Worm (Caenorhabditis elegans): Measurements from ENCODE around the gene nstp-3.
A peak's percentile ranks its signal among the peaks of the same experiment; 100 is the strongest.

The nstp-3 gene

DNA sequence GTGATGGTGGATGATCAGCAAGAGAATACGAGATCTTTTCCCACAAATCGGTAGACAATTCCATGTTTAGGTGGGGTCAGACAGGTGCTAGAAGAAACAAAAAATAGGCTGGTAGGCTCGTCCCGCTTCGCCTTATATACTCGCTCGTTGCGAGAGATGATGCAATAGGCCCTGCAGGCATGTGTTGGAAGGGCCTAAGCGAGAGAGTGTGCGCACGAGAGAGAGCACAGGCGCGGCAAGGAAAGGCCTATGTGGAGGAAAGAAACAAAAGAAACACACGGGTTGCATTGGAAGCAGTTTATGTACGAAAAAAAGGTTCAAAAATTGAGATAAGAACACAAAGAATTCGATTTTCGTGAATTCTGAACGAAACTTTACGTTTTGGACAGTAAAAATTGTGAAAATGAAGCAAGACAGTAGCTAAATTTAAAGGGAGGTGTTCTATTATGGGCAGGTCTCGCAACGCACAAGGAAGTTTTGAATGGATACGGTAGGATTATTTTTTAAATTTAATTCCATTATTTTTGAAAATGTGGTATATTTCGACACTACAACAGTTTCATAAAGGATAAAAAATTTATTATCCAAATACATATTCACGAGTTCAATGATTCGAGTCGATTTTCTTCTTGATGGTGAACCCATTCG, 17.2 kb downstream of the nstp-3 start, which contains the start of gene F44E7.5 (continued):
- peak; percentile 12 for TF ChIP-seq unc-130 (GFP tag; optimal IDR thresholded peaks at IDR 0.05)
- peak; percentile 39; the same call in 1 of the 2 replicates for TF ChIP-seq lin-29 (GFP tag; IDR thresholded peaks at IDR 0.05)
- peak; percentile 76 for TF ChIP-seq mes-2 (tag; optimal IDR thresholded peaks at IDR 0.05; ENCODE audit: poor library complexity, severe bottlenecking)
- peak; percentile 87 for TF ChIP-seq hlh-30 (tag; optimal IDR thresholded peaks at IDR 0.05; ENCODE audit: insufficient read depth)
- TF ChIP-seq mxl-3 (GFP tag; optimal IDR thresholded peaks at IDR 0.05) = peak; percentile 98
- peak; percentile 90 for TF ChIP-seq hlh-11 (tag; optimal IDR thresholded peaks at IDR 0.05)
- TF ChIP-seq aly-2 (tag; optimal IDR thresholded peaks at IDR 0.05) = no peak
- TF ChIP-seq nhr-28 (tag; optimal IDR thresholded peaks at IDR 0.05) = peak; percentile 80
- TF ChIP-seq mxl-2 (GFP tag; conservative IDR thresholded peaks at IDR 0.05) = 0 out of 2 replicates have a peak, but pooled peaks have one; percentile 57
- no peak for TF ChIP-seq ceh-62 (tag; optimal IDR thresholded peaks at IDR 0.05)
- peak in 1 of 2 experiments; percentile 60 for TF ChIP-seq lsy-2 (tag; optimal IDR thresholded peaks at IDR 0.05)
- TF ChIP-seq Y5F2A.4 (GFP tag; optimal IDR thresholded peaks at IDR 0.05) = no peak
- no peak for TF ChIP-seq D1046.2 (GFP tag; IDR thresholded peaks at IDR 0.05)
- no peak for TF ChIP-seq zfp-3 (GFP tag; conservative IDR thresholded peaks at IDR 0.05)
- no peak for TF ChIP-seq lin-39 (tag; optimal IDR thresholded peaks at IDR 0.05)
- TF ChIP-seq nhr-41 (GFP tag; IDR thresholded peaks at IDR 0.05) = no peak
- 0 out of 2 replicates have a peak, but pooled peaks have one; percentile 41 for TF ChIP-seq T26A8.4 (GFP tag; IDR thresholded peaks at IDR 0.05)
- peak; percentile 13 to 82 for TF ChIP-seq mdl-1 (tag; optimal IDR thresholded peaks at IDR 0.05)
- TF ChIP-seq set-16 (GFP tag; IDR thresholded peaks at IDR 0.05) = no peak
- no peak for TF ChIP-seq ztf-11 (tag; optimal IDR thresholded peaks at IDR 0.05)
- no peak for TF ChIP-seq nhr-11 (tag; optimal IDR thresholded peaks at IDR 0.05)
- TF ChIP-seq lin-15B (tag; optimal IDR thresholded peaks at IDR 0.05) = no peak
- TF ChIP-seq zfp-2 (tag; optimal IDR thresholded peaks at IDR 0.05) = no peak
- TF ChIP-seq php-3 (GFP tag; IDR thresholded peaks at IDR 0.05) = peak; percentile 45; the same call in 1 of the 2 replicates
- TF ChIP-seq nhr-42 (GFP tag; IDR thresholded peaks at IDR 0.05) = no peak
- TF ChIP-seq nhr-76 (tag; optimal IDR thresholded peaks at IDR 0.05) = peak; percentile 14
- 0 out of 2 replicates have a peak, but pooled peaks have one; percentile 57 for TF ChIP-seq egl-43 (GFP tag; IDR thresholded peaks at IDR 0.05)
- TF ChIP-seq jun-1 (tag; optimal IDR thresholded peaks at IDR 0.05) = no peak
- no peak for TF ChIP-seq fos-1 (tag; optimal IDR thresholded peaks at IDR 0.05)
- no peak for TF ChIP-seq Y105C5A.15 (GFP tag; IDR thresholded peaks at IDR 0.05)
- TF ChIP-seq saeg-2 (GFP tag; IDR thresholded peaks at IDR 0.05) = no peak
- no peak for TF ChIP-seq vab-7 (GFP tag; IDR thresholded peaks at IDR 0.05)
- TF ChIP-seq F10B5.3 (tag; optimal IDR thresholded peaks at IDR 0.05) = no peak
- TF ChIP-seq nhr-6 (tag; optimal IDR thresholded peaks at IDR 0.05) = no peak
- TF ChIP-seq ceh-82 (tag; optimal IDR thresholded peaks at IDR 0.05) = no peak
- TF ChIP-seq ZK546.5 (tag; optimal IDR thresholded peaks at IDR 0.05) = no peak
- TF ChIP-seq ctbp-1 (GFP tag; IDR thresholded peaks at IDR 0.05) = no peak

- TF ChIP-seq hmg-1.1 (GFP tag; IDR thresholded peaks at IDR 0.05) = 0 out of 2 replicates have a peak, but pooled peaks have one; percentile 13
- TF ChIP-seq ceh-20 (GFP tag; IDR thresholded peaks at IDR 0.05) = no peak
- peak; percentile 42 for TF ChIP-seq nhr-11 (tag; optimal IDR thresholded peaks at IDR 0.05)
- peak in 1 of 2 experiments; percentile 75 for TF ChIP-seq unc-62 (GFP tag; optimal IDR thresholded peaks at IDR 0.05 in 1 of 2)
- no peak for TF ChIP-seq unc-62 (tag; optimal IDR thresholded peaks at IDR 0.05)
- TF ChIP-seq Y48G9A.11 (GFP tag; IDR thresholded peaks at IDR 0.05) = no peak
- TF ChIP-seq sdz-12 (GFP tag; optimal IDR thresholded peaks at IDR 0.05) = no peak
- peak in 1 of 2 experiments; percentile 18 for TF ChIP-seq lsy-2 (tag; optimal IDR thresholded peaks at IDR 0.05)
- peak; percentile 37 for TF ChIP-seq spr-3 (GFP tag; optimal IDR thresholded peaks at IDR 0.05)
- no peak for TF ChIP-seq egl-43 (GFP tag; IDR thresholded peaks at IDR 0.05)
- no peak for TF ChIP-seq ctbp-1 (GFP tag; IDR thresholded peaks at IDR 0.05)
- TF ChIP-seq nhr-25 (tag; optimal IDR thresholded peaks at IDR 0.05; ENCODE audit: borderline replicate concordance, insufficient read depth) = no peak
- TF ChIP-seq saeg-2 (GFP tag; IDR thresholded peaks at IDR 0.05) = no peak
- no peak for TF ChIP-seq dmd-8 (GFP tag; IDR thresholded peaks at IDR 0.05)
- TF ChIP-seq zip-11 (GFP tag; IDR thresholded peaks at IDR 0.05) = peak; percentile 67
- no peak for TF ChIP-seq mdl-1 (tag; optimal IDR thresholded peaks at IDR 0.05)
- TF ChIP-seq daf-19 (GFP tag; conservative IDR thresholded peaks at IDR 0.05) = no peak
- TF ChIP-seq madf-5 (GFP tag; IDR thresholded peaks at IDR 0.05) = no peak
- no peak for TF ChIP-seq daf-12 (tag; optimal IDR thresholded peaks at IDR 0.05)
- TF ChIP-seq T20F7.1 (GFP tag; optimal IDR thresholded peaks at IDR 0.05) = no peak
- TF ChIP-seq mxl-2 (GFP tag; conservative IDR thresholded peaks at IDR 0.05) = no peak
Observed at ce11 chrV:5779984-5780383, 18.0 kb downstream of the nstp-3 start.

Data from whole organism, L4 larva.